Worm (Caenorhabditis elegans) whole organism, L3 larva: ENCODE results near the gene ras-1.
"Not testable (repeated sequence)": the region's sequence is repeated elsewhere in the genome, so short reads cannot be mapped to it uniquely, and the experiment has no call there.

ENCODE experiments used
- R02D3.7 ChIP-seq: fragments of 150-350 bp; optimal IDR thresholded peaks from 2 replicates; lab custom pipeline; 2014; ENCODE audit warnings: missing biosample characterization, missing genetic modification characterization
- ZK546.5 ChIP-seq: sonication (generic microtip); optimal IDR thresholded peaks from 2 replicates; lab custom pipeline; 2017; ENCODE audit warnings: missing biosample characterization, missing genetic modification characterization
- ceh-16 ChIP-seq: sonication (generic microtip); optimal IDR thresholded peaks from 2 replicates; lab custom pipeline; 2017; ENCODE audit warnings: missing biosample characterization, missing genetic modification characterization
- ceh-28 ChIP-seq: fragments of 150-350 bp; optimal IDR thresholded peaks from 2 replicates; lab custom pipeline; 2014; ENCODE audit warnings: missing biosample characterization, missing genetic modification reagents, missing genetic modification characterization
- ceh-9 ChIP-seq: sonication (generic microtip); optimal IDR thresholded peaks from 2 replicates; lab custom pipeline; 2018; ENCODE audit warnings: missing biosample characterization, missing genetic modification characterization
- egl-27 ChIP-seq: sonication (generic microtip); optimal IDR thresholded peaks from 4 replicates; lab custom pipeline; 2017; ENCODE audit warnings: missing biosample characterization, missing genetic modification reagents, missing genetic modification characterization
- elt-2 ChIP-seq: sonication (generic microtip); optimal IDR thresholded peaks from 2 replicates; lab custom pipeline; 2016; ENCODE audit warnings: missing genetic modification reagents, mild to moderate bottlenecking, missing genetic modification characterization, missing compliant biosample characterization
- elt-3 ChIP-seq, 3 experiments: fragments of 150-350 bp in 1 of 3; sonication (generic microtip) in 2 of 3; optimal IDR thresholded peaks; 2 replicates in 2 of 3; 4 replicates in 1 of 3; lab custom pipeline; 2014 to 2017; ENCODE audit warnings: missing biosample characterization in 3 of 3, missing genetic modification characterization in 3 of 3
- eor-1 ChIP-seq, 2 experiments: fragments of 150-350 bp; optimal IDR thresholded peaks; 2 replicates each; lab custom pipeline; 2014 to 2018; ENCODE audit warnings: missing biosample characterization in 2 of 2, missing genetic modification characterization in 2 of 2
- fkh-10 ChIP-seq: sonication (generic microtip); optimal IDR thresholded peaks from 2 replicates; lab custom pipeline; 2017; ENCODE audit warnings: missing biosample characterization, missing genetic modification reagents, missing genetic modification characterization
- fkh-2 ChIP-seq: fragments of 150-350 bp; optimal IDR thresholded peaks from 2 replicates; lab custom pipeline; 2014; ENCODE audit warnings: missing biosample characterization, missing genetic modification reagents, missing genetic modification characterization
- fos-1 ChIP-seq: fragments of 150-350 bp; optimal IDR thresholded peaks from 2 replicates; lab custom pipeline; 2014; ENCODE audit warnings: missing biosample characterization, missing genetic modification characterization
- lin-15B ChIP-seq: fragments of 150-350 bp; optimal IDR thresholded peaks from 2 replicates; lab custom pipeline; 2014; ENCODE audit warnings: missing biosample characterization, missing genetic modification characterization
- lin-39 ChIP-seq: fragments of 150-350 bp; optimal IDR thresholded peaks from 2 replicates; lab custom pipeline; 2018; ENCODE audit warnings: missing biosample characterization, missing genetic modification reagents, missing genetic modification characterization
- mdl-1 ChIP-seq: fragments of 150-350 bp; optimal IDR thresholded peaks from 2 replicates; lab custom pipeline; 2014; ENCODE audit warnings: missing biosample characterization, missing genetic modification characterization
- mml-1 ChIP-seq: fragments of 150-350 bp; sonication (generic microtip); optimal IDR thresholded peaks from 3 replicates; lab custom pipeline; 2014; ENCODE audit warnings: missing biosample characterization, missing genetic modification characterization
- nfya-1 ChIP-seq: sonication (generic microtip); optimal IDR thresholded peaks from 2 replicates; lab custom pipeline; 2017; ENCODE audit warnings: missing genetic modification characterization, mild to moderate bottlenecking, missing compliant biosample characterization, antibody characterized with exemption, moderate library complexity; ENCODE audit not compliant: insufficient read depth
- nhr-11 ChIP-seq: fragments of 150-350 bp; optimal IDR thresholded peaks from 2 replicates; lab custom pipeline; 2014; ENCODE audit warnings: missing biosample characterization, missing genetic modification characterization
- nhr-23 ChIP-seq: fragments of 150-350 bp; optimal IDR thresholded peaks from 2 replicates; lab custom pipeline; 2014; ENCODE audit warnings: missing biosample characterization, missing genetic modification reagents, missing genetic modification characterization
- nhr-43 ChIP-seq: sonication (generic microtip); optimal IDR thresholded peaks from 2 replicates; lab custom pipeline; 2016; ENCODE audit warnings: mild to moderate bottlenecking, missing genetic modification characterization, missing compliant biosample characterization; ENCODE audit not compliant: poor library complexity, severe bottlenecking
- nhr-76 ChIP-seq: fragments of 150-350 bp; sonication (generic microtip); optimal IDR thresholded peaks from 5 replicates; lab custom pipeline; 2014; ENCODE audit warnings: missing biosample characterization, missing genetic modification characterization
- nhr-77 ChIP-seq: fragments of 150-350 bp; optimal IDR thresholded peaks from 2 replicates; lab custom pipeline; 2014; ENCODE audit warnings: missing biosample characterization, missing genetic modification characterization
- pqm-1 ChIP-seq: fragments of 150-350 bp; optimal IDR thresholded peaks from 2 replicates; lab custom pipeline; 2017; ENCODE audit warnings: missing biosample characterization, missing genetic modification characterization, inconsistent platforms
- sea-2 ChIP-seq: fragments of 150-350 bp; sonication (generic microtip); optimal IDR thresholded peaks from 4 replicates; lab custom pipeline; 2014; ENCODE audit warnings: missing biosample characterization, missing genetic modification reagents, missing genetic modification characterization
- skn-1 ChIP-seq: fragments of 150-350 bp; optimal IDR thresholded peaks from 2 replicates; lab custom pipeline; 2014; ENCODE audit warnings: missing biosample characterization, missing genetic modification characterization
- snpc-4 ChIP-seq: fragments of 150-350 bp; optimal IDR thresholded peaks from 2 replicates; lab custom pipeline; 2014; ENCODE audit warnings: missing biosample characterization, missing genetic modification characterization
- tbx-2 ChIP-seq: sonication (generic microtip); optimal IDR thresholded peaks from 2 replicates; lab custom pipeline; 2016; ENCODE audit warnings: mild to moderate bottlenecking, missing genetic modification characterization, missing compliant biosample characterization
- unc-62 ChIP-seq: fragments of 150-350 bp; sonication (generic microtip); optimal IDR thresholded peaks from 4 replicates; lab custom pipeline; 2014; ENCODE audit warnings: missing biosample characterization, missing genetic modification reagents, missing genetic modification characterization
- zag-1 ChIP-seq: fragments of 150-350 bp; optimal IDR thresholded peaks from 2 replicates; lab custom pipeline; 2014; ENCODE audit warnings: missing biosample characterization, missing genetic modification characterization
- ztf-11 ChIP-seq: fragments of 150-350 bp; optimal IDR thresholded peaks from 2 replicates; lab custom pipeline; 2014; ENCODE audit warnings: missing biosample characterization, missing genetic modification characterization

ras-1 gene

ce11 chrII:12323305-12323704 lies 28.7 kb downstream of the ras-1 start, which contains the start of gene sre-53:
TSS of gene sre-53 (minus strand) at chrII:12323405.
- TF ChIP-seq snpc-4 (tag; lab: Kevin White, UChicago) (no peak), mdl-1 (tag; lab: Kevin White, UChicago) (no peak), nhr-43 (tag; lab: Kevin White, UChicago) (no peak), ztf-11 (tag; lab: Kevin White, UChicago) (no peak), R02D3.7 (tag; lab: Kevin White, UChicago) (no peak), nhr-11 (tag; lab: Kevin White, UChicago) (no peak), elt-3 (tag; optimal IDR thresholded peaks at IDR 0.05; lab: Kevin White, UChicago) (no peak), fkh-10 (no peak)

ce11 chrII:12318541-12318940 lies 33.5 kb downstream of the ras-1 start, which contains the start of gene sre-49:
TSS of gene sre-49 (plus strand) at chrII:12318841.
- not testable (repeated sequence) for TF ChIP-seq unc-62; ceh-9 (tag; lab: Kevin White, UChicago); elt-3 (tag; optimal IDR thresholded peaks at IDR 0.05; lab: Kevin White, UChicago)

ce11 chrII:12311560-12311959 lies 40.5 kb downstream of the ras-1 start, which contains the start of gene sre-51:
TSS of gene sre-51 (plus strand) at chrII:12311860.
- TF ChIP-seq skn-1 (no peak), elt-2 (no peak), ceh-16 (tag; lab: Kevin White, UChicago) (no peak), elt-3 (tag; optimal IDR thresholded peaks at IDR 0.05; lab: Kevin White, UChicago) (no peak), nhr-77 (tag; lab: Kevin White, UChicago) (no peak)

ce11 chrII:12309614-12310013 lies 42.4 kb downstream of the ras-1 start, which contains the start of gene C50E10.2:
TSS of gene C50E10.2 (minus strand) at chrII:12309714.
- no peak for TF ChIP-seq lin-39 (tag; lab: Kevin White, UChicago)
- no peak for TF ChIP-seq ztf-11 (tag; lab: Kevin White, UChicago)
- TF ChIP-seq snpc-4 (tag; lab: Kevin White, UChicago), result no peak
- no peak for TF ChIP-seq ceh-28 (tag; lab: Kevin White, UChicago)
- no peak for TF ChIP-seq nfya-1
- no peak for TF ChIP-seq R02D3.7 (tag; lab: Kevin White, UChicago)
- TF ChIP-seq mml-1 (tag; lab: Kevin White, UChicago), result no peak
- no peak for TF ChIP-seq egl-27 (tag; lab: Kevin White, UChicago)
- TF ChIP-seq nhr-11 (tag; lab: Kevin White, UChicago), result no peak
- TF ChIP-seq sea-2 (GFP tag; lab: Kevin White, UChicago), result no peak
- TF ChIP-seq mdl-1 (tag; lab: Kevin White, UChicago), result no peak
- no peak for TF ChIP-seq fkh-2 (tag; lab: Kevin White, UChicago)
- TF ChIP-seq nhr-23 (tag; lab: Kevin White, UChicago), result no peak
- TF ChIP-seq lin-15B, result no peak

ce11 chrII:12303142-12303541 lies 48.9 kb downstream of the ras-1 start, which contains the start of gene sre-50:
TSS of gene sre-50 (plus strand) at chrII:12303525.
- peak; percentile 97 for TF ChIP-seq ceh-28 (tag; lab: Kevin White, UChicago)
- no peak for TF ChIP-seq ZK546.5 (tag; lab: Kevin White, UChicago)
- TF ChIP-seq fos-1, result no peak

ce11 chrII:12302354-12302753 lies 49.7 kb downstream of the ras-1 start, which contains the start of gene C50E10.1:
TSS of gene C50E10.1 (minus strand) at chrII:12302454.
- TF ChIP-seq ztf-11 (tag; lab: Kevin White, UChicago) (no peak), ceh-9 (tag; lab: Kevin White, UChicago) (no peak), pqm-1 (tag; lab: Kevin White, UChicago) (no peak), eor-1 (tag; optimal IDR thresholded peaks at IDR 0.05; lab: Kevin White, UChicago) (no peak), elt-3 (tag; optimal IDR thresholded peaks at IDR 0.05; lab: Kevin White, UChicago) (no peak), R02D3.7 (tag; lab: Kevin White, UChicago) (no peak), nhr-76 (tag; lab: Kevin White, UChicago) (no peak), zag-1 (tag; lab: Kevin White, UChicago) (no peak), tbx-2 (no peak), ceh-28 (tag; lab: Kevin White, UChicago) (no peak)
